Worm (Caenorhabditis elegans) whole organism, L1 larva: ENCODE data around the gene oac-46.
A peak's percentile ranks its signal among the peaks of the same experiment; 100 is the strongest.

Experiments
- C04F5.9 ChIP-seq: sonication (generic microtip); optimal IDR thresholded peaks from 2 replicates; lab custom pipeline; 2016; ENCODE audit warnings: missing genetic modification characterization, missing compliant biosample characterization
- C16A3.4 ChIP-seq: fragments of 150-350 bp; optimal IDR thresholded peaks from 2 replicates; lab custom pipeline; 2014; ENCODE audit warnings: missing biosample characterization, missing genetic modification characterization
- C34B4.2 ChIP-seq: sonication (generic microtip); optimal IDR thresholded peaks from 2 replicates; lab custom pipeline; 2017; ENCODE audit warnings: mild to moderate bottlenecking, missing genetic modification characterization, missing compliant biosample characterization
- alr-1 ChIP-seq: fragments of 200-800 bp; sonication (Bioruptor generic); optimal IDR thresholded peaks from 2 replicates; lab custom pipeline; 2018; ENCODE audit warnings: borderline replicate concordance, mild to moderate bottlenecking, missing genetic modification characterization, missing compliant biosample characterization
- aly-2 ChIP-seq: fragments of 150-350 bp; optimal IDR thresholded peaks from 2 replicates; lab custom pipeline; 2014; ENCODE audit warnings: missing biosample characterization, missing genetic modification characterization
- ama-1 ChIP-seq: fragments of 150-350 bp; optimal IDR thresholded peaks from 2 replicates; lab custom pipeline; 2014
- blmp-1 ChIP-seq: fragments of 150-350 bp; optimal IDR thresholded peaks from 2 replicates; lab custom pipeline; 2014; ENCODE audit warnings: missing biosample characterization, missing genetic modification characterization
- ces-1 ChIP-seq: fragments of 150-350 bp; optimal IDR thresholded peaks from 2 replicates; lab custom pipeline; 2014; ENCODE audit warnings: missing biosample characterization, missing genetic modification reagents, missing genetic modification characterization
- efl-1 ChIP-seq, 4 experiments: fragments of 150-350 bp; optimal IDR thresholded peaks in 3 of 4; peaks in 1 of 4; 1 replicate in 1 of 4; 2 replicates in 3 of 4; lab custom pipeline; 2014; ENCODE audit warnings: missing biosample characterization in 2 of 4, missing genetic modification characterization in 2 of 4, missing genetic modification reagents in 2 of 4
- egl-27 ChIP-seq, 2 experiments: fragments of 150-350 bp in 1 of 2; sonication (generic microtip); optimal IDR thresholded peaks; 3 replicates each; lab custom pipeline; 2017 to 2018; ENCODE audit warnings: missing biosample characterization in 2 of 2, missing genetic modification characterization in 2 of 2, missing genetic modification reagents in 2 of 2
- elt-3 ChIP-seq, 6 experiments: fragments of 150-350 bp in 1 of 6; sonication (generic microtip); optimal IDR thresholded peaks; 2 replicates each; lab custom pipeline; 2017 to 2018; ENCODE audit warnings: missing biosample characterization in 6 of 6, missing genetic modification characterization in 6 of 6, inconsistent platforms in 1 of 6
- fkh-10 ChIP-seq: sonication (generic microtip); optimal IDR thresholded peaks from 2 replicates; lab custom pipeline; 2017; ENCODE audit warnings: missing biosample characterization, missing genetic modification reagents, missing genetic modification characterization
- fkh-4 ChIP-seq: sonication (generic microtip); optimal IDR thresholded peaks from 2 replicates; lab custom pipeline; 2016; ENCODE audit warnings: missing compliant biosample characterization, missing genetic modification characterization, borderline replicate concordance
- fkh-8 ChIP-seq: sonication (generic microtip); optimal IDR thresholded peaks from 2 replicates; lab custom pipeline; 2016; ENCODE audit warnings: mild to moderate bottlenecking, missing genetic modification characterization, missing compliant biosample characterization
- fos-1 ChIP-seq: fragments of 150-350 bp; optimal IDR thresholded peaks from 2 replicates; lab custom pipeline; 2014; ENCODE audit warnings: missing biosample characterization, missing genetic modification characterization
- hpl-2 ChIP-seq: fragments of 150-350 bp; optimal IDR thresholded peaks from 2 replicates; lab custom pipeline; 2014; ENCODE audit warnings: missing biosample characterization, missing genetic modification reagents, missing genetic modification characterization
- isw-1 ChIP-seq: fragments of 200-800 bp; sonication (Bioruptor generic); IDR thresholded peaks from 2 replicates; pipeline ENCODE4 v1.3.6; 2022; ENCODE audit warnings: missing genetic modification characterization, missing compliant biosample characterization
- jun-1 ChIP-seq: fragments of 150-350 bp; optimal IDR thresholded peaks from 2 replicates; lab custom pipeline; 2014; ENCODE audit warnings: missing biosample characterization, missing genetic modification reagents, missing genetic modification characterization
- lin-14 ChIP-seq: fragments of 200-800 bp; sonication (Bioruptor generic); optimal IDR thresholded peaks from 2 replicates; lab custom pipeline; 2018; ENCODE audit warnings: mild to moderate bottlenecking, missing genetic modification characterization, moderate library complexity, missing compliant biosample characterization
- lsy-2 ChIP-seq, 2 experiments: fragments of 150-350 bp; optimal IDR thresholded peaks; 2 replicates each; lab custom pipeline; 2014; ENCODE audit warnings: missing biosample characterization in 2 of 2, missing genetic modification characterization in 2 of 2
- mdl-1 ChIP-seq, 2 experiments: fragments of 150-350 bp; optimal IDR thresholded peaks; 2 replicates each; lab custom pipeline; 2014 to 2017; ENCODE audit warnings: missing biosample characterization in 2 of 2, missing genetic modification characterization in 2 of 2, inconsistent platforms in 1 of 2
- mef-2 ChIP-seq: fragments of 150-350 bp; optimal IDR thresholded peaks from 2 replicates; lab custom pipeline; 2014; ENCODE audit warnings: missing biosample characterization, missing genetic modification characterization
- nhr-20 ChIP-seq: sonication (generic microtip); optimal IDR thresholded peaks from 2 replicates; lab custom pipeline; 2016; ENCODE audit warnings: mild to moderate bottlenecking, missing genetic modification characterization, missing compliant biosample characterization
- nhr-237 ChIP-seq: fragments of 150-350 bp; optimal IDR thresholded peaks from 2 replicates; lab custom pipeline; 2014; ENCODE audit warnings: missing biosample characterization, missing genetic modification characterization
- nhr-28 ChIP-seq: fragments of 150-350 bp; optimal IDR thresholded peaks from 2 replicates; lab custom pipeline; 2014; ENCODE audit warnings: missing biosample characterization, missing genetic modification characterization
- nhr-71 ChIP-seq: sonication (generic microtip); optimal IDR thresholded peaks from 2 replicates; lab custom pipeline; 2016; ENCODE audit warnings: mild to moderate bottlenecking, missing genetic modification characterization, moderate library complexity, missing compliant biosample characterization
- nhr-76 ChIP-seq: sonication (generic microtip); optimal IDR thresholded peaks from 2 replicates; lab custom pipeline; 2017; ENCODE audit warnings: missing biosample characterization, missing genetic modification characterization
- nhr-85 ChIP-seq: sonication (generic microtip); peaks from one replicate; lab custom pipeline; 2016; ENCODE audit warnings: missing genetic modification characterization, inconsistent platforms, missing compliant biosample characterization
- pag-3 ChIP-seq: sonication (generic microtip); optimal IDR thresholded peaks from 2 replicates; lab custom pipeline; 2017; ENCODE audit warnings: missing genetic modification characterization, mild to moderate bottlenecking, missing compliant biosample characterization, antibody characterized with exemption, borderline replicate concordance; ENCODE audit not compliant: insufficient read depth
- skn-1 ChIP-seq: fragments of 150-350 bp; optimal IDR thresholded peaks from 2 replicates; lab custom pipeline; 2014; ENCODE audit warnings: missing biosample characterization, missing genetic modification characterization
- snu-23 ChIP-seq: sonication (generic microtip); optimal IDR thresholded peaks from 2 replicates; lab custom pipeline; 2016; ENCODE audit warnings: missing genetic modification characterization, missing compliant biosample characterization
- sup-37 ChIP-seq: fragments of 200-800 bp; sonication (Bioruptor generic); optimal IDR thresholded peaks from 2 replicates; lab custom pipeline; 2018; ENCODE audit warnings: mild to moderate bottlenecking, missing genetic modification characterization, missing compliant biosample characterization
- tlp-1 ChIP-seq: fragments of 150-350 bp; optimal IDR thresholded peaks from 2 replicates; lab custom pipeline; 2014; ENCODE audit warnings: missing biosample characterization, missing genetic modification characterization
- zip-4 ChIP-seq: fragments of 200-800 bp; sonication (Bioruptor generic); optimal IDR thresholded peaks from 2 replicates; lab custom pipeline; 2018; ENCODE audit warnings: mild to moderate bottlenecking, missing genetic modification characterization, moderate library complexity, missing compliant biosample characterization
- ztf-11 ChIP-seq, 2 experiments: sonication (generic microtip); optimal IDR thresholded peaks; 2 replicates each; lab custom pipeline; 2016 to 2017; ENCODE audit warnings: missing genetic modification characterization in 2 of 2, missing biosample characterization in 1 of 2, missing compliant biosample characterization in 1 of 2

Gene oac-46

DNA sequence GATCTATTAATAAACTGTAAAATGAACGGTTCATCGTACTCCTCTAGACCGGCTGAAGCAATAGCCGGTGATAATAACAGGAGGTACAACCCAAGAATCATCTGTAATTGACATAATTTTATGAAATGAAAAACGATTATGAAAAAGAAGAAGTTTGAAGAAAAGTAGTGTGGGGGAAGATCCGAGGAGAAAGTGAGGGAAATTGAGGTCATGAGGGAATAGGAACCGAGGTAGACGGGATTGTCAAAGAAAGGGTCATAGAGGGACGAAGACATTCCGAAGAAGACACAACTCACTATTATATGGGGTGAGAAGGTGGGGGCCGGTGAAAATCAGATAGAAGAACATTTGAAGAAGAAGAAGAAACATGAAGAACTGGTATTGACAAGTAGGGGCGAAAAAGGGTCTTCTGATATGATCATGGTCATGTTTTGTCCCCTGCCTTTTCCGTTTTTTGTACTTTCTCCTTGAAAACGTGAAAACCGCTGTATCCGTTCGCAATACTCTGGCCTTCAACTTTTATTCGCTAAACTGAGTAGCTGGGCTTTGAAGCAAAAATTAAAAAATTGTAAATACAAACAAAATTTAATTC is at the start of gene oac-46:
Gene oac-46, minus strand, starts transcription at position 101 of the 592 bp plus-strand sequence.
- peak; percentile 83 for TF ChIP-seq nhr-85
- TF ChIP-seq lsy-2 (tag; optimal IDR thresholded peaks at IDR 0.05; lab: Kevin White, UChicago), result no peak
- TF ChIP-seq C34B4.2, result no peak
- no peak for TF ChIP-seq ces-1 (GFP tag; lab: Kevin White, UChicago)
- peak; percentile 94 for TF ChIP-seq blmp-1 (tag; lab: Kevin White, UChicago)
- TF ChIP-seq lin-14 (GFP tag; lab: Kevin White, UChicago), result peak; percentile 56
- peak in 2 of 6 experiments; percentile 20 to 22 for TF ChIP-seq elt-3 (tag; optimal IDR thresholded peaks at IDR 0.05; lab: Kevin White, UChicago)
- peak; percentile 16 for TF ChIP-seq nhr-71 (tag; lab: Kevin White, UChicago)
- TF ChIP-seq efl-1 (optimal IDR thresholded peaks at IDR 0.05; lab: Kevin White, UChicago), result no peak
- TF ChIP-seq efl-1 (GFP tag; optimal IDR thresholded peaks at IDR 0.05 in 1 of 2; lab: Kevin White, UChicago), result peak in 1 of 2 experiments; percentile 52
- TF ChIP-seq snu-23 (GFP tag; lab: Kevin White, UChicago), result peak; percentile 18

DNA sequence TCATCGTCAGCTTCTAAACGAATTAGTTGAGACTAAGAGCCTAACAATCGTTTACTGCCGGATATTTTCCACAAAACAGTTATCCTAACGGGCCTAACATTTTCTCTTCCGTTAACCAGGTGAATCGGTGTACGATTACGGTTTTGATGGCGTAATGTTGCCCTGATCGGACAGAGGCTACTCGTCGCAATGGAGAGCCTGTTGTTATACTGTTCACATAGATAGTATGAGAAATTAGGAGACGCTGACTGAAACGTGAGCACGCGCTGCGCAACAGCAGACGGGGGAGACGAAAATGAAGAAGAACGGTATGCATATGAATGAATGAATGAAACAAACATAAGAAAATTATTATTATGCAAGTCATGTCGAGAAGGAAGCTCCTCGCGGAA is 47.5 kb upstream of the oac-46 start:
- TF ChIP-seq fkh-10 (GFP tag; lab: Kevin White, UChicago) (no peak), egl-27 (tag; optimal IDR thresholded peaks at IDR 0.05; lab: Kevin White, UChicago) (no peak), fkh-4 (tag; lab: Kevin White, UChicago) (no peak), C04F5.9 (tag; lab: Kevin White, UChicago) (no peak), sup-37 (GFP tag; lab: Kevin White, UChicago) (no peak), efl-1 (optimal IDR thresholded peaks at IDR 0.05; lab: Kevin White, UChicago) (no peak), efl-1 (GFP tag; optimal IDR thresholded peaks at IDR 0.05 in 1 of 2; lab: Kevin White, UChicago) (no peak), ama-1 (lab: Kevin White, UChicago) (no peak), mef-2 (tag; lab: Kevin White, UChicago) (no peak), fkh-8 (tag; lab: Kevin White, UChicago) (no peak), ces-1 (GFP tag; lab: Kevin White, UChicago) (no peak), aly-2 (tag; lab: Kevin White, UChicago) (no peak), C16A3.4 (tag; lab: Kevin White, UChicago) (no peak), fos-1 (no peak)

DNA sequence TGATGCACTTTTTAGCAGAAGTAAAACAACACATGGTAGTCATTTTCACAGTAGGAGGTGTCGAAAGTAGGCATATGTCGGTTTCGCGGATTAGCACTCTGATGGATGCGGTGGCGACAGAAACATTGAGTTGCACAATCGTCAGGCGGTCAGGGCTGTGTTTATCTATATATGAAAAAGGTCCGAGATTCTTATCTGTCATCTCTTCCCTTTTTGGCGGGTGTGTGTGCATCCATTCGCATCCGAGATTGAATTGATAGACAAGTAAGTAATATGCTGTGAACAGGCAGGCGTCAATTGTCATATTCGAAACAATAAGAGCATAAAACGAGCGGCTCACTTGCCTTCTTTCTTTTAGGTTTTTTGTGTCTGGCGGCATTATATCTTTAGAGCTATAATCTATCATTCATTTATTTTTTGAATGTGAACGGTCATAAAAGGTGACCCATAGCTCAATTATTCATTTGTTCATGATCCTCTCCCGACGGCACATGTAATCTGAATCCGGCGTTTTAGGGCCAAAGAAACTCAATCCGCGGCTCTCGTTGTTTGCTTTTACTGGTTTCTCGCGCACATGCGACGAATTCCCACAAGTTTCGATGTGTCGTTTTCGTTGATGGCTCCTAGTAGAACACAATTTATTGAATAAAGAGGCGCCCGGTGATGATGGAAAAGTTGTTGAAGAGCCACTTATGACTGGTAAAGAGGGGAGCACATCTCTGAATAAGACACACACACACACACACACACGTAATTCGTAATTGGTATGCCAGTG is 46.9 kb upstream of the oac-46 start:
- TF ChIP-seq nhr-237 (tag; lab: Kevin White, UChicago) (no peak), nhr-28 (tag; lab: Kevin White, UChicago) (no peak), hpl-2 (no peak), nhr-20 (tag; lab: Kevin White, UChicago) (no peak), skn-1 (tag; lab: Kevin White, UChicago) (no peak), fkh-10 (GFP tag; lab: Kevin White, UChicago) (no peak), alr-1 (tag; lab: Kevin White, UChicago) (no peak), zip-4 (GFP tag; lab: Kevin White, UChicago) (no peak), nhr-76 (tag; lab: Kevin White, UChicago) (no peak), aly-2 (tag; lab: Kevin White, UChicago) (no peak), nhr-71 (tag; lab: Kevin White, UChicago) (no peak), ztf-11 (tag; optimal IDR thresholded peaks at IDR 0.05; lab: Kevin White, UChicago) (no peak), mdl-1 (tag; optimal IDR thresholded peaks at IDR 0.05; lab: Kevin White, UChicago) (no peak), pag-3 (no peak)

- TF ChIP-seq efl-1 (optimal IDR thresholded peaks at IDR 0.05; lab: Kevin White, UChicago) (no peak), efl-1 (GFP tag; optimal IDR thresholded peaks at IDR 0.05 in 1 of 2; lab: Kevin White, UChicago) (peak in 1 of 2 experiments; percentile 88), jun-1 (tag; lab: Kevin White, UChicago) (no peak), tlp-1 (no peak), isw-1 (GFP tag; lab: Robert Waterston, UW) (no peak)
These were observed 45.3 kb upstream of the oac-46 start for ce11 chrII:8897244-8897643.
